Fruit fly (Drosophila melanogaster): Measurements from ENCODE around the gene Hsp110.

Gene Hsp110

DNA sequence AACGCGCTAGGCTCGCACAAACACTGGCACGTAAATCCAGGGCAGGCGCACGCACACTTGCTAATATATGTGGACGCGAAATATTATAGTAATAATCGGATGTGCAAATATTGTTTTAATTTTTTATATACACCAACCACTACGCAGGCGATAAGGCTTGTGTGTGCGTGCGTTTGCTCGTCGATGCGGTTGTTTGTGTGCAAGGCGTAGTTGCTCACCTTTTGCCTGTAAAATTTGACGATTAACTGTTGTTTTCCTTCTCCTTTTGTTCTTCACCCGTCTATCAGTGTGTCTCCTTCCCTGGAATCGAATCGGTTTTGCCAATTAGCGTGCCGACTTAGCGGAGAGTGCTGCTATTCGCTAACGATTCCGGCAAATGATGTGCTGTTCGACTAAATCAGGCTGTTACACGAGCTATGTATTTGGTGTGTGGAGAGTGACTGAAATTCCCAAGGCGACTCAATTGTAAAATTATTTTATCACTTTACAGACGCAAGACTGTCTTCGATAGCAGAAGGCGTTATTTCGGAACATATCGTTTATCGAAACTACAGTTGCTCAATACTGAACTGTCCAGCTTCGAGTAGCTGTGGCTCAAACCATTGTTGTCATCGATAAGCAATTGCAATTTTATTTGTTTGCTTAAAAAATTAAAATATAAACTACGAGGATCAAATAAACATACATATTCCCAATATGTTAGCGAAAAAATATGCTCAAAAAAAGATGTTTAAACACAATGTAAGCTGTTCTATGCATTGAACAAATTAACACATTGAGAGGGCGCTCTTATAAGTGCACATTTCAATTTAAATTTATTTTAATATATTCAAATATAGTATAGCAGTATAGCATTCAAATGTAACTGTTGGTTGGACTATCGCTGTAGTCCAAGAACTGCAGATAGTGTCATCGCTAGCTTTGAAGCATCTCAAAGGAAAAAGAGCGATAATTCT, 5.4 kb upstream of the Hsp110 start, which contains the start of the genes CG6650 and endos (continued):
- TF ChIP-seq GATAd (GFP tag; optimal IDR thresholded peaks at IDR 0.05) (no peak), N (GFP tag; optimal IDR thresholded peaks at IDR 0.05) (peak; percentile 51), CrebA (GFP tag; optimal IDR thresholded peaks at IDR 0.05; ENCODE audit: borderline replicate concordance) (no peak), Hr83 (GFP tag; optimal IDR thresholded peaks at IDR 0.05; ENCODE audit: poor library complexity, severe bottlenecking) (peak; percentile 85)

DNA sequence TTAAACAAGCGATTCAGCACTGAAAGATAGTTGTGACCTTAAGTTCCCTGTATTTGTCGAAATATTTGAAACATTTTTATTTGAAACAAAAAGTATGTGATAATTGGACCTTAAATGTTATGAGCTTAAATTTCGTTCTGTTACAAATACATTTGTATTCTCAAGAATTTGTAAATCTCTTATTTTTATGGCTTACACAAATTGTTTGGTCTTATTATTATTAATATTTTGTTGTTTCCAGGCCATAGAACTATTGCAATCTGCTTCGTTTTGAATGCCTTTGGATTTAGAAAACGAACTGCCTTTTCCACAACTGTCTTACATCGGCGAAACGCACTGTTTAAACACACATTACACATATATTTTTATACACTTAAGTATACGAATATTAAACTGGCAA, 2.3 kb upstream of the Hsp110 start, which contains the start of gene CG6661:
TSS of gene CG6661 (plus strand) at position 301 of the 400 bp plus-strand sequence.
- no peak for TF ChIP-seq CrebA (GFP tag; optimal IDR thresholded peaks at IDR 0.05; ENCODE audit: borderline replicate concordance)
- TF ChIP-seq sv (GFP tag; optimal IDR thresholded peaks at IDR 0.05): no peak
- no peak for TF ChIP-seq dsf (GFP tag; optimal IDR thresholded peaks at IDR 0.05; ENCODE audit: borderline replicate concordance)
- no peak for TF ChIP-seq dl (GFP tag; optimal IDR thresholded peaks at IDR 0.05; ENCODE audit: insufficient read depth in 1 of 2, partially characterized antibody in 2 of 2)
- no peak for TF ChIP-seq ey (GFP tag; optimal IDR thresholded peaks at IDR 0.05)
- no peak for TF ChIP-seq Dfd (GFP tag; optimal IDR thresholded peaks at IDR 0.05)
- no peak for TF ChIP-seq jim (GFP tag; optimal IDR thresholded peaks at IDR 0.05)
- no peak for TF ChIP-seq Abd-B (GFP tag; optimal IDR thresholded peaks at IDR 0.05)
- TF ChIP-seq woc (GFP tag; optimal IDR thresholded peaks at IDR 0.05): no peak
- no peak for TF ChIP-seq dmrt93B (GFP tag; optimal IDR thresholded peaks at IDR 0.05)
- TF ChIP-seq Myc (optimal IDR thresholded peaks at IDR 0.05): no peak
- no peak for TF ChIP-seq Vsx2 (GFP tag; optimal IDR thresholded peaks at IDR 0.05; ENCODE audit: partially characterized antibody)
- no peak for TF ChIP-seq lola (GFP tag; optimal IDR thresholded peaks at IDR 0.05)
- no peak for TF ChIP-seq Hr83 (GFP tag; optimal IDR thresholded peaks at IDR 0.05; ENCODE audit: poor library complexity, severe bottlenecking)

DNA sequence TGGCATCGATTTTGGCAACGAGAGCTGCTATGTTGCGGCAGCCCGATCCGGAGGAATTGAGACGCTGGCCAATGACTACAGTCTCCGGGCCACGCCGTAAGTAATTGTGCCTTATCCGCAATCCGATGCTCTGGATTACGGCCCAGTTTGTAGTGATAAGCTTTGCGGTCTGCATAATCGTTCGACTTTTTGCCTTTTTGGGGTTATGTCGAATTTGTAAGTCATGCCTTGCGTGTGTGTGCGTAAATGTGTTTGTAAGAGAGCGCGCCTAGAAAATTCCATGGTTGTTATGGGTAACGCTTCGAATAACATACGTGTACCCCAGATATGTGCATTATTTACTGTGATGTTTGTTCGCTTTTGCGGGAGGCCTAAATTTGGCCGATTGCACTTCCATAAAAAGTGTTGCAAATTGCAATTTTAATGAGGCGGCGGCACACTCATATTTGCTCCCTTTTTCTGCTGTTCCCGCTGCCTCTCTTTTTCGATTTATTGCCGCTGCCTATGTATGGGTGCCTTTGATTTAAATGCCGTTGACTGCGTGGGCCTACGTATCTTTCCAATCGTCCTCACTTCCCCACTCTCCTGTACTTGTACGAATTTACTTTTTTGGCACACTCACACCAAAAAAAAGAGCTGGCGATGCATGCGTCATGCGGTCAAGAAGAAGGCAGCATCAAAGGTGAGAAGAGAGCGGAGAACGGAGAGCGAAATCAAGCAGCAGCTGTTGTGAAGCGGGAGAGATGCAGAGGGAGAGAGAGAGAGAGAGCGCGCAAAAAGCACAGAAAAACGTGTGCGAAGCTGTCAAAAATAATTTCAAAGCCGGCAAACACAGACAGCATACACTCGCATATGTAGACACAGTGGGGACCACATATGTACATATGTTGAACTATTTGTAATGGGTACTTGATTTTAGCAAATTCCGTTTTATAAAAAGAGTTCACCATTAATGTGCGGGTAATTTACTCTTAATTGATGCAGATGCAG, 1.1 kb downstream of the Hsp110 start:
- TF ChIP-seq h (GFP tag; optimal IDR thresholded peaks at IDR 0.05) (peak; percentile 21), Jra (GFP tag; optimal IDR thresholded peaks at IDR 0.05) (no peak), psq (GFP tag; optimal IDR thresholded peaks at IDR 0.05) (peak; percentile 39), sv (GFP tag; optimal IDR thresholded peaks at IDR 0.05) (no peak), dl (GFP tag; optimal IDR thresholded peaks at IDR 0.05; ENCODE audit: insufficient read depth in 1 of 2, partially characterized antibody in 2 of 2) (peak in 1 of 2 experiments; percentile 68), Vsx2 (GFP tag; optimal IDR thresholded peaks at IDR 0.05; ENCODE audit: partially characterized antibody) (peak; percentile 56), Rel (GFP tag; optimal IDR thresholded peaks at IDR 0.05) (no peak), Rel (tag; optimal IDR thresholded peaks at IDR 0.05) (peak; percentile 78), OdsH (GFP tag; optimal IDR thresholded peaks at IDR 0.05) (peak; percentile 1), sage (GFP tag; optimal IDR thresholded peaks at IDR 0.05) (peak; percentile 62), Dif (GFP tag; optimal IDR thresholded peaks at IDR 0.05; ENCODE audit: partially characterized antibody) (peak; percentile 75), foxo (GFP tag; optimal IDR thresholded peaks at IDR 0.05) (peak in 1 of 2 experiments; percentile 18), Sp1 (GFP tag; optimal IDR thresholded peaks at IDR 0.05) (no peak), CG32264 (GFP tag; optimal IDR thresholded peaks at IDR 0.05) (peak; percentile 29)

DNA sequence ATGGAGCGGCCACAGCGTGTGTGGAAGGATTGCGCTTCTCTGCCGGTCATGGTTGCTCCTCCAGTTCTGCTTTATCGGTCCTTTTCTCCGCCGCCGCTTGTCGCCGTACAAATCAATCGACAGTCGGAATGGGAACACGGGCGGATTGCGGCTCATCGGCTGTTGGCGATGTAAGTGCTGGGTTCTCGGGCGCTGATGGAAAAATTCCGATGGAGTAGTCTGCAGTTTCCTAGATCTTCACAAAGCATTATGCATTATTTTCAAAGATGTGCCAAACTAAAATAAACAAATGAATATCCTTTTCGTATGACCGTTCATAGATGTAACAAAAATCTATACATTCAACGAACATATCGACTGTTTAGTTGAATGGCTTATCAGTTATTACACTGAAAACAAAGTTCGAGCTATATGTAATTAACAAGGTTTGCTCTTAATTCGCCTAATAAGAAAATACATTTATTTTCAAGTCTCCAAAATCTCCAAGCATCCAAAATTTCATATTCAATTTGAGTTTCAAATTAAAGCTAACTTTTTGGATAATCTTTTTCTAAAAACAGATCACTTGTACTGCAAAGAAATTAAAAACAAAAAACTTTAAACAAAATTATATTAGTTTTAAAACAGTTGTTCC, 12.9 kb downstream of the Hsp110 start, which contains the start of gene Neurl4:
TSS of gene Neurl4 (minus strand) at position 273 of the 634 bp plus-strand sequence.
- TF ChIP-seq Mio (GFP tag; optimal IDR thresholded peaks at IDR 0.05): no peak
- TF ChIP-seq N (GFP tag; optimal IDR thresholded peaks at IDR 0.05): no peak
- TF ChIP-seq woc (GFP tag; optimal IDR thresholded peaks at IDR 0.05): no peak
- no peak for TF ChIP-seq rgr (GFP tag; optimal IDR thresholded peaks at IDR 0.05)
- TF ChIP-seq sage (GFP tag; optimal IDR thresholded peaks at IDR 0.05): no peak
- TF ChIP-seq jim (GFP tag; optimal IDR thresholded peaks at IDR 0.05): no peak
- no peak for TF ChIP-seq Jra (GFP tag; optimal IDR thresholded peaks at IDR 0.05)
- TF ChIP-seq Rel (GFP tag; optimal IDR thresholded peaks at IDR 0.05): no peak
- TF ChIP-seq Rel (tag; optimal IDR thresholded peaks at IDR 0.05): peak; percentile 42
- TF ChIP-seq dmrt93B (GFP tag; optimal IDR thresholded peaks at IDR 0.05): no peak
- TF ChIP-seq psq (GFP tag; optimal IDR thresholded peaks at IDR 0.05): peak; percentile 51
- no peak for TF ChIP-seq CrebA (GFP tag; optimal IDR thresholded peaks at IDR 0.05; ENCODE audit: borderline replicate concordance)
- no peak for TF ChIP-seq Dif (GFP tag; optimal IDR thresholded peaks at IDR 0.05; ENCODE audit: partially characterized antibody)
- no peak for TF ChIP-seq lola (GFP tag; optimal IDR thresholded peaks at IDR 0.05)
- no peak for TF ChIP-seq Abd-B (GFP tag; optimal IDR thresholded peaks at IDR 0.05)
- no peak for TF ChIP-seq Hnf4 (GFP tag; optimal IDR thresholded peaks at IDR 0.05)
- TF ChIP-seq GATAd (GFP tag; optimal IDR thresholded peaks at IDR 0.05): peak; percentile 35
- TF ChIP-seq br (GFP tag; optimal IDR thresholded peaks at IDR 0.05): no peak
- TF ChIP-seq Hr83 (GFP tag; optimal IDR thresholded peaks at IDR 0.05; ENCODE audit: poor library complexity, severe bottlenecking): no peak
- TF ChIP-seq sv (GFP tag; optimal IDR thresholded peaks at IDR 0.05): no peak
- TF ChIP-seq ey (GFP tag; optimal IDR thresholded peaks at IDR 0.05): peak; percentile 66
- no peak for TF ChIP-seq CG32264 (GFP tag; optimal IDR thresholded peaks at IDR 0.05)
- peak; percentile 77 for TF ChIP-seq HLH106 (tag; optimal IDR thresholded peaks at IDR 0.05)
- no peak for TF ChIP-seq fru (GFP tag; optimal IDR thresholded peaks at IDR 0.05)
- TF ChIP-seq OdsH (GFP tag; optimal IDR thresholded peaks at IDR 0.05): peak; percentile 66
- TF ChIP-seq dsf (GFP tag; optimal IDR thresholded peaks at IDR 0.05; ENCODE audit: borderline replicate concordance): no peak
- TF ChIP-seq Myc (optimal IDR thresholded peaks at IDR 0.05): no peak
- TF ChIP-seq usp (GFP tag; optimal IDR thresholded peaks at IDR 0.05): no peak

All from whole organism, wandering third instar larva.